Fruit fly (Drosophila melanogaster): ENCODE results near the gene Pus1.

Pus1 gene

DNA sequence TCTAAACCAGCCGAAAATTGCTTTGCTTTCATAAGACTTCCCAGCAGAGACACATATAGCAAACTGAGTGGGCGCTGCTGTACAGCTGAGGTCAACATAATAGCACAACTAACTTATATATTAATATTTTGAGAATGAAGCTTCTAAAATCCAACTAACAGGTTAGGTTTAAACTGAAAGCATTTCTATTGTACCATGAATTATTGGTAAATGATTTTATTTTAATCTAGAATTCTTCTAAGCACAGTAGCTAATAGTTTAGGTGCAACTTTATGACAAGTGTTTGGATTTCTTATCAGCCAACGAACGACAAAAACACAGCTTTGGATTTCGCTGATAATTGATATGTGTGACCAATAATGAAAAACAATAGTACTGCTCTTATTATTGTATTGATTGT lies 37.4 kb downstream of the Pus1 start (continued):
- TF ChIP-seq CG15696 (tag; optimal IDR thresholded peaks at IDR 0.05) (no peak), CG9437 (GFP tag; optimal IDR thresholded peaks at IDR 0.05) (no peak), Nf-YA (GFP tag; IDR thresholded peaks at IDR 0.05) (no peak), vnd (GFP tag; IDR thresholded peaks at IDR 0.05; ENCODE audit: partially characterized antibody) (no peak), CG10565 (GFP tag; optimal IDR thresholded peaks at IDR 0.05) (no peak), CG6175 (GFP tag; IDR thresholded peaks at IDR 0.05) (no peak), fd102C (GFP tag; optimal IDR thresholded peaks at IDR 0.05) (no peak), ssp (GFP tag; IDR thresholded peaks at IDR 0.05) (peak; percentile 40; the same call in 1 of the 2 replicates), cas (GFP tag; IDR thresholded peaks at IDR 0.05) (no peak), CG9817 (tag; optimal IDR thresholded peaks at IDR 0.05) (no peak), ap (GFP tag; IDR thresholded peaks at IDR 0.05) (0 out of 2 replicates have a peak, but pooled peaks have one; percentile 14), CG8765 (GFP tag; IDR thresholded peaks at IDR 0.05) (no peak), otp (GFP tag; IDR thresholded peaks at IDR 0.05) (no peak), lmd (GFP tag; IDR thresholded peaks at IDR 0.05) (peak; percentile 58), CG12391 (tag; optimal IDR thresholded peaks at IDR 0.05) (peak; percentile 2), Lhr (GFP tag; optimal IDR thresholded peaks at IDR 0.05) (no peak), dmrt99B (tag; optimal IDR thresholded peaks at IDR 0.05) (peak; percentile 57), trh (GFP tag; optimal IDR thresholded peaks at IDR 0.05) (no peak), gro (GFP tag; optimal IDR thresholded peaks at IDR 0.05) (peak; percentile 81), lola (GFP tag; optimal IDR thresholded peaks at IDR 0.05) (no peak), Med (GFP tag) (peak; percentile 89), ftz-f1 (GFP tag; optimal IDR thresholded peaks at IDR 0.05) (no peak), slou (GFP tag; optimal IDR thresholded peaks at IDR 0.05) (peak; percentile 14), CG9215 (GFP tag; IDR thresholded peaks at IDR 0.05) (peak; percentile 40; the same call in 1 of the 2 replicates), ind (GFP tag; optimal IDR thresholded peaks at IDR 0.05) (peak; percentile 6), CG7271 (tag; optimal IDR thresholded peaks at IDR 0.05) (no peak), B-H1 (GFP tag; IDR thresholded peaks at IDR 0.05) (no peak; the same call in 2 of the 3 replicates), Hmr (GFP tag; optimal IDR thresholded peaks at IDR 0.05) (peak; percentile 65), CG3726 (GFP tag; IDR thresholded peaks at IDR 0.05) (0 out of 3 replicates have a peak, but pooled peaks have one; percentile 41), CG15011 (GFP tag; optimal IDR thresholded peaks at IDR 0.05) (no peak), CG8281 (tag; optimal IDR thresholded peaks at IDR 0.05) (peak; percentile 12), Poxn (GFP tag; IDR thresholded peaks at IDR 0.05) (no peak), Side (GFP tag; optimal IDR thresholded peaks at IDR 0.05) (peak; percentile 49), Gsc (GFP tag; IDR thresholded peaks at IDR 0.05) (no peak), cato (GFP tag; optimal IDR thresholded peaks at IDR 0.05; ENCODE audit: borderline replicate concordance) (no peak), CG12942 (GFP tag; optimal IDR thresholded peaks at IDR 0.05) (no peak), jumu (GFP tag; optimal IDR thresholded peaks at IDR 0.05) (no peak), jing (GFP tag; optimal IDR thresholded peaks at IDR 0.05) (no peak), Ravus (GFP tag; IDR thresholded peaks at IDR 0.05) (peak; percentile 45), CG34422 (GFP tag; IDR thresholded peaks at IDR 0.05) (0 out of 3 replicates have a peak, but pooled peaks have one; percentile 56), D19A (tag; optimal IDR thresholded peaks at IDR 0.05) (peak; percentile 69), aop (GFP tag; IDR thresholded peaks at IDR 0.05) (no peak), CG12155 (GFP tag; optimal IDR thresholded peaks at IDR 0.05) (no peak), Opbp (GFP tag; IDR thresholded peaks at IDR 0.05; ENCODE audit: partially characterized antibody) (no peak), gem (tag; optimal IDR thresholded peaks at IDR 0.05) (peak; percentile 72), TFAM (GFP tag; optimal IDR thresholded peaks at IDR 0.05) (no peak), CG10654 (GFP tag; optimal IDR thresholded peaks at IDR 0.05) (no peak), D19B (GFP tag; optimal IDR thresholded peaks at IDR 0.05) (peak; percentile 73), ato (GFP tag; IDR thresholded peaks at IDR 0.05; ENCODE audit: partially characterized antibody) (no peak), zfh2 (GFP tag; optimal IDR thresholded peaks at IDR 0.05) (peak; percentile 13), yki (optimal IDR thresholded peaks at IDR 0.05) (no peak), CG14441 (GFP tag; IDR thresholded peaks at IDR 0.05) (peak; percentile 57)

All from whole organism, embryonic.